Fruit fly (Drosophila melanogaster) whole organism, embryonic: ENCODE data around the gene y.
A peak's percentile ranks its signal among the peaks of the same experiment; 100 is the strongest.

Experiments used
- ATbp ChIP-seq: fragments of 200-800 bp; sonication (Bioruptor generic); optimal IDR thresholded peaks from 2 replicates; lab custom pipeline; 2017; ENCODE audit warnings: missing biosample characterization, mild to moderate bottlenecking, missing genetic modification characterization, missing genetic modification reagents
- Abd-B ChIP-seq: fragments of 200-800 bp; sonication (Bioruptor generic); optimal IDR thresholded peaks from 2 replicates; lab custom pipeline; 2018; ENCODE audit warnings: missing biosample characterization, mild to moderate bottlenecking, missing genetic modification characterization, moderate library complexity
- Blimp-1 ChIP-seq: fragments of 200-800 bp; sonication (Bioruptor generic); optimal IDR thresholded peaks from 3 replicates; lab custom pipeline; 2018; ENCODE audit warnings: missing biosample characterization, missing genetic modification characterization, mild to moderate bottlenecking, moderate library complexity, missing genetic modification reagents
- CG10267 ChIP-seq: fragments of 200-800 bp; sonication (Bioruptor generic); optimal IDR thresholded peaks from 2 replicates; lab custom pipeline; 2018; ENCODE audit warnings: missing biosample characterization, mild to moderate bottlenecking, missing genetic modification characterization, moderate library complexity
- CG12155 ChIP-seq: fragments of 200-800 bp; sonication (Bioruptor generic); optimal IDR thresholded peaks from 3 replicates; lab custom pipeline; 2016; ENCODE audit warnings: missing biosample characterization, missing genetic modification characterization
- CG12391 ChIP-seq: fragments of 200-800 bp; sonication (Bioruptor generic); optimal IDR thresholded peaks from 3 replicates; lab custom pipeline; 2018; ENCODE audit warnings: missing biosample characterization, mild to moderate bottlenecking, missing genetic modification characterization, moderate library complexity
- CG13296 ChIP-seq: fragments of 200-800 bp; sonication (Bioruptor generic); optimal IDR thresholded peaks from 3 replicates; lab custom pipeline; 2018; ENCODE audit warnings: missing biosample characterization, mild to moderate bottlenecking, missing genetic modification characterization
- CG13624 ChIP-seq: fragments of 200-800 bp; sonication (Bioruptor generic); optimal IDR thresholded peaks from 2 replicates; lab custom pipeline; 2016; ENCODE audit warnings: missing biosample characterization, missing genetic modification characterization
- CG14860 ChIP-seq: fragments of 200-800 bp; sonication (Bioruptor generic); IDR thresholded peaks from 3 replicates; pipeline ENCODE4 v1.3.6; 2022; ENCODE audit warnings: missing biosample characterization, missing genetic modification characterization; ENCODE audit not compliant: partially characterized antibody
- CG17186 ChIP-seq: fragments of 200-800 bp; sonication (Bioruptor generic); optimal IDR thresholded peaks from 3 replicates; lab custom pipeline; 2017; ENCODE audit warnings: missing biosample characterization, missing genetic modification reagents, missing genetic modification characterization
- CG17359 ChIP-seq: fragments of 200-800 bp; sonication (Bioruptor generic); optimal IDR thresholded peaks from 3 replicates; lab custom pipeline; 2018; ENCODE audit warnings: missing biosample characterization, mild to moderate bottlenecking, missing genetic modification characterization, moderate library complexity
- CG17361 ChIP-seq: fragments of 200-800 bp; sonication (Bioruptor generic); IDR thresholded peaks from 3 replicates; pipeline ENCODE4 v1.3.6; 2022; ENCODE audit warnings: missing biosample characterization, missing genetic modification characterization
- CG2678 ChIP-seq: fragments of 200-800 bp; sonication (Bioruptor generic); optimal IDR thresholded peaks from 3 replicates; lab custom pipeline; 2019; ENCODE audit warnings: missing biosample characterization, mild to moderate bottlenecking, missing genetic modification characterization, moderate library complexity
- CG30403 ChIP-seq: fragments of 200-800 bp; sonication (Bioruptor generic); optimal IDR thresholded peaks from 3 replicates; lab custom pipeline; 2016; ENCODE audit warnings: missing biosample characterization, missing genetic modification characterization
- CG3281 ChIP-seq: fragments of 200-800 bp; sonication (Bioruptor generic); optimal IDR thresholded peaks from 3 replicates; lab custom pipeline; 2017; ENCODE audit warnings: missing biosample characterization, mild to moderate bottlenecking, missing genetic modification characterization
- CG3838 ChIP-seq: fragments of 200-800 bp; sonication (Bioruptor generic); optimal IDR thresholded peaks from 3 replicates; lab custom pipeline; 2016; ENCODE audit warnings: missing biosample characterization, missing genetic modification characterization
- CG42726 ChIP-seq: fragments of 200-800 bp; sonication (Bioruptor generic); IDR thresholded peaks from 2 replicates; pipeline ENCODE4 v1.3.6; 2022; ENCODE audit warnings: missing biosample characterization, missing genetic modification characterization; ENCODE audit not compliant: partially characterized antibody
- CG7556 ChIP-seq: fragments of 200-800 bp; sonication (Bioruptor generic); optimal IDR thresholded peaks from 2 replicates; lab custom pipeline; 2017; ENCODE audit warnings: missing biosample characterization, mild to moderate bottlenecking, missing genetic modification characterization
- CG8290 ChIP-seq, 3 experiments: fragments of 200-800 bp; sonication (Bioruptor generic); optimal IDR thresholded peaks; 2 replicates each; lab custom pipeline; 2016 to 2019; ENCODE audit warnings: missing biosample characterization in 3 of 3, missing genetic modification characterization in 3 of 3, mild to moderate bottlenecking in 2 of 3, moderate library complexity in 1 of 3
- CG8359 ChIP-seq: fragments of 200-800 bp; sonication (Bioruptor generic); optimal IDR thresholded peaks from 2 replicates; lab custom pipeline; 2017; ENCODE audit warnings: missing biosample characterization, mild to moderate bottlenecking, missing genetic modification characterization, borderline replicate concordance
- CG9727 ChIP-seq: fragments of 200-800 bp; sonication (Bioruptor generic); optimal IDR thresholded peaks from 3 replicates; lab custom pipeline; 2017; ENCODE audit warnings: missing biosample characterization, mild to moderate bottlenecking, missing genetic modification characterization
- CoRest ChIP-seq: fragments of 200-800 bp; sonication (Bioruptor generic); optimal IDR thresholded peaks from 3 replicates; lab custom pipeline; 2018; ENCODE audit warnings: missing biosample characterization, mild to moderate bottlenecking, missing genetic modification characterization, moderate library complexity
- D19A ChIP-seq: fragments of 200-800 bp; optimal IDR thresholded peaks from 3 replicates; lab custom pipeline; 2019; ENCODE audit warnings: missing biosample characterization, mild to moderate bottlenecking, missing genetic modification characterization, moderate library complexity
- Dll ChIP-seq: fragments of 200-800 bp; sonication (Bioruptor generic); IDR thresholded peaks from 4 replicates; pipeline ENCODE4 v1.3.6; 2022; ENCODE audit warnings: missing biosample characterization, missing genetic modification characterization; ENCODE audit not compliant: partially characterized antibody
- Hmr ChIP-seq: fragments of 200-800 bp; sonication (Bioruptor generic); optimal IDR thresholded peaks from 3 replicates; lab custom pipeline; 2017; ENCODE audit warnings: mild to moderate bottlenecking, missing biosample characterization, missing genetic modification reagents, missing genetic modification characterization
- Hr51 ChIP-seq, 2 experiments: fragments of 200-800 bp; sonication (Bioruptor generic); optimal IDR thresholded peaks; 2 replicates in 1 of 2; 3 replicates in 1 of 2; lab custom pipeline; 2016 to 2018; ENCODE audit warnings: missing biosample characterization in 2 of 2, missing genetic modification characterization in 2 of 2, mild to moderate bottlenecking in 1 of 2, moderate library complexity in 1 of 2
- Meics ChIP-seq: fragments of 200-800 bp; sonication (Bioruptor generic); optimal IDR thresholded peaks from 2 replicates; lab custom pipeline; 2017; ENCODE audit warnings: missing biosample characterization, mild to moderate bottlenecking, missing genetic modification characterization
- Mes4 ChIP-seq: fragments of 200-800 bp; sonication (Bioruptor generic); optimal IDR thresholded peaks from 2 replicates; lab custom pipeline; 2016; ENCODE audit warnings: missing biosample characterization, missing genetic modification characterization
- NC2α ChIP-seq: fragments of 200-800 bp; sonication (Bioruptor generic); optimal IDR thresholded peaks from 2 replicates; lab custom pipeline; 2016; ENCODE audit warnings: missing biosample characterization, missing genetic modification characterization
- Sox102F ChIP-seq: fragments of 200-800 bp; sonication (Bioruptor generic); optimal IDR thresholded peaks from 2 replicates; lab custom pipeline; 2018; ENCODE audit warnings: missing biosample characterization, mild to moderate bottlenecking, missing genetic modification characterization, moderate library complexity
- Trl ChIP-seq, 3 experiments: fragments of >200 bp in 2 of 3; fragments of 200-800 bp in 1 of 3; sonication (Bioruptor generic) in 1 of 3; optimal IDR thresholded peaks; 2 replicates in 1 of 3; 3 replicates in 2 of 3; lab custom pipeline; 2016 to 2017; ENCODE audit warnings: missing biosample characterization in 1 of 3, missing genetic modification characterization in 1 of 3
- Xbp1 ChIP-seq: fragments of 200-800 bp; sonication (Bioruptor generic); optimal IDR thresholded peaks from 3 replicates; lab custom pipeline; 2016; ENCODE audit warnings: missing biosample characterization, mild to moderate bottlenecking, missing genetic modification characterization
- dpn ChIP-seq, 2 experiments: fragments of 200-800 bp; sonication (Bioruptor generic); optimal IDR thresholded peaks; 3 replicates each; lab custom pipeline; 2016; ENCODE audit warnings: missing biosample characterization in 2 of 2, missing genetic modification characterization in 2 of 2
- grau ChIP-seq: fragments of 200-800 bp; optimal IDR thresholded peaks from 3 replicates; lab custom pipeline; 2019; ENCODE audit warnings: missing biosample characterization, mild to moderate bottlenecking, missing genetic modification characterization, moderate library complexity
- ind ChIP-seq: fragments of 200-800 bp; sonication (Bioruptor generic); optimal IDR thresholded peaks from 3 replicates; lab custom pipeline; 2016; ENCODE audit warnings: missing biosample characterization, missing genetic modification characterization
- nerfin-1 ChIP-seq: fragments of 200-800 bp; sonication (Bioruptor generic); optimal IDR thresholded peaks from 3 replicates; lab custom pipeline; 2019; ENCODE audit warnings: missing biosample characterization, mild to moderate bottlenecking, missing genetic modification characterization, moderate library complexity
- nmo ChIP-seq: fragments of 200-800 bp; sonication (Bioruptor generic); optimal IDR thresholded peaks from 2 replicates; lab custom pipeline; 2018; ENCODE audit warnings: missing biosample characterization, mild to moderate bottlenecking, missing genetic modification characterization, moderate library complexity
- nom ChIP-seq: fragments of 200-800 bp; sonication (Bioruptor generic); optimal IDR thresholded peaks from 2 replicates; lab custom pipeline; 2017; ENCODE audit warnings: missing biosample characterization, missing genetic modification characterization, mild to moderate bottlenecking, moderate library complexity, missing genetic modification reagents
- pan ChIP-seq, 4 experiments: fragments of >200 bp in 3 of 4; fragments of 200-800 bp in 1 of 4; sonication (Bioruptor generic) in 1 of 4; optimal IDR thresholded peaks in 3 of 4; IDR thresholded peaks in 1 of 4; 2 replicates each; pipeline versions ENCODE4 v1.3.6 to Lab custom; 2017 to 2022; ENCODE audit warnings: missing biosample characterization in 2 of 4, missing genetic modification characterization in 2 of 4, mixed read lengths in 1 of 4
- pros ChIP-seq: fragments of 200-800 bp; sonication (Bioruptor generic); optimal IDR thresholded peaks from 3 replicates; lab custom pipeline; 2019; ENCODE audit warnings: missing biosample characterization, mild to moderate bottlenecking, missing genetic modification characterization, moderate library complexity
- sc ChIP-seq, 3 experiments: fragments of >200 bp in 2 of 3; fragments of 200-800 bp in 1 of 3; sonication (Bioruptor generic) in 1 of 3; optimal IDR thresholded peaks; 2 replicates in 2 of 3; 3 replicates in 1 of 3; lab custom pipeline; 2017; ENCODE audit warnings: mild to moderate bottlenecking in 1 of 3, missing biosample characterization in 1 of 3, missing genetic modification characterization in 1 of 3, missing genetic modification reagents in 1 of 3
- schlank ChIP-seq: fragments of 200-800 bp; sonication (Bioruptor generic); optimal IDR thresholded peaks from 2 replicates; lab custom pipeline; 2018; ENCODE audit warnings: missing biosample characterization, mild to moderate bottlenecking, missing genetic modification characterization
- sens ChIP-seq: fragments of 200-800 bp; sonication (Bioruptor generic); peaks from one replicate; lab custom pipeline; 2016; ENCODE audit warnings: missing biosample characterization, missing genetic modification characterization
- unpg ChIP-seq: fragments of 200-800 bp; sonication (Bioruptor generic); optimal IDR thresholded peaks from 3 replicates; lab custom pipeline; 2018; ENCODE audit warnings: missing biosample characterization, mild to moderate bottlenecking, missing genetic modification characterization, moderate library complexity
- vvl ChIP-seq: fragments of 200-800 bp; sonication (Bioruptor generic); IDR thresholded peaks from 2 replicates; pipeline ENCODE4 v1.3.6; 2022; ENCODE audit warnings: missing biosample characterization, missing genetic modification characterization

The y gene

dm6 chrX:334624-335292 is 21.6 kb upstream of the y start (continued):
- peak; percentile 0 for TF ChIP-seq Hmr (GFP tag; lab: Kevin White, UChicago)
- peak; percentile 34 for TF ChIP-seq Abd-B (GFP tag; lab: Kevin White, UChicago)
- no peak for TF ChIP-seq schlank (tag; lab: Kevin White, UChicago)
- peak; percentile 45 for TF ChIP-seq CG17359 (tag; lab: Kevin White, UChicago)
- TF ChIP-seq CG13624 (GFP tag; lab: Kevin White, UChicago): peak; percentile 18
- TF ChIP-seq CG30403 (GFP tag; lab: Kevin White, UChicago): peak; percentile 43
- peak; percentile 10 for TF ChIP-seq CG9727
- TF ChIP-seq Dll (GFP tag; lab: Robert Waterston, UW): 0 out of 4 replicates have a peak, but pooled peaks have one; percentile 18
- TF ChIP-seq vvl (GFP tag; lab: Robert Waterston, UW): peak; percentile 45; the same call in 1 of the 2 replicates
- peak; percentile 39 for TF ChIP-seq Xbp1 (GFP tag; lab: Kevin White, UChicago)
- TF ChIP-seq CG42726 (GFP tag; lab: Robert Waterston, UW): peak; percentile 52; the same call in 1 of the 2 replicates
- peak; percentile 43 for TF ChIP-seq D19A (tag; lab: Kevin White, UChicago)
- TF ChIP-seq CG2678 (tag; lab: Kevin White, UChicago): peak; percentile 58
- TF ChIP-seq CG17186 (GFP tag; lab: Kevin White, UChicago): no peak
- TF ChIP-seq ATbp (GFP tag; lab: Kevin White, UChicago): peak; percentile 55
- no peak for TF ChIP-seq NC2α (GFP tag; lab: Kevin White, UChicago)
- TF ChIP-seq CG3281: peak; percentile 10
- peak; percentile 27 for TF ChIP-seq CG10267
- no peak for TF ChIP-seq pan (optimal IDR thresholded peaks at IDR 0.05; lab: Kevin White, UChicago)
- peak in 1 of 2 experiments; percentile 30 for TF ChIP-seq pan (GFP tag; optimal IDR thresholded peaks at IDR 0.05 in 1 of 2, IDR thresholded peaks at IDR 0.05 in 1 of 2)
- TF ChIP-seq dpn (GFP tag; optimal IDR thresholded peaks at IDR 0.05; lab: Kevin White, UChicago): peak in 1 of 2 experiments; percentile 5
- no peak for TF ChIP-seq sc (optimal IDR thresholded peaks at IDR 0.05; lab: Kevin White, UChicago)
- TF ChIP-seq sc (GFP tag; optimal IDR thresholded peaks at IDR 0.05; lab: Kevin White, UChicago): peak; percentile 67
- TF ChIP-seq CG12391 (tag; lab: Kevin White, UChicago): peak; percentile 40
- TF ChIP-seq CG13296 (GFP tag; lab: Kevin White, UChicago): no peak
- TF ChIP-seq Meics (GFP tag; lab: Kevin White, UChicago): peak; percentile 35
- no peak for TF ChIP-seq ind (GFP tag; lab: Kevin White, UChicago)
- peak; percentile 59; the same call in 2 of the 3 replicates for TF ChIP-seq CG14860 (GFP tag; lab: Robert Waterston, UW)
- peak; percentile 40 for TF ChIP-seq grau (tag; lab: Kevin White, UChicago)
- TF ChIP-seq CG8359: peak; percentile 97
- TF ChIP-seq Blimp-1 (GFP tag; lab: Kevin White, UChicago): peak; percentile 42
- TF ChIP-seq unpg: peak; percentile 46
- TF ChIP-seq sens (GFP tag; lab: Kevin White, UChicago): peak; percentile 73
- no peak for TF ChIP-seq CG3838 (GFP tag; lab: Kevin White, UChicago)
- TF ChIP-seq Hr51 (GFP tag; optimal IDR thresholded peaks at IDR 0.05; lab: Kevin White, UChicago): peak in 1 of 2 experiments; percentile 66
- TF ChIP-seq Trl (optimal IDR thresholded peaks at IDR 0.05; lab: Kevin White, UChicago): peak; percentile 30 to 50
- TF ChIP-seq Trl (GFP tag; optimal IDR thresholded peaks at IDR 0.05; lab: Kevin White, UChicago): no peak
- peak; percentile 64 for TF ChIP-seq Sox102F
- peak; percentile 2 for TF ChIP-seq CG12155 (GFP tag; lab: Kevin White, UChicago)
- no peak for TF ChIP-seq pros
- TF ChIP-seq nom (GFP tag; lab: Kevin White, UChicago): peak; percentile 17
- no peak for TF ChIP-seq Mes4 (GFP tag; lab: Kevin White, UChicago)
- peak; percentile 29; the same call in 1 of the 3 replicates for TF ChIP-seq CG17361
- peak; percentile 37 for TF ChIP-seq nmo (GFP tag; lab: Kevin White, UChicago)
- TF ChIP-seq nerfin-1 (tag; lab: Kevin White, UChicago): peak; percentile 13
- peak; percentile 56 for TF ChIP-seq CG7556
- TF ChIP-seq CoRest (tag; lab: Kevin White, UChicago): peak; percentile 41
- TF ChIP-seq CG8290 (GFP tag; optimal IDR thresholded peaks at IDR 0.05; lab: Kevin White, UChicago): no peak
- peak in 1 of 2 experiments; percentile 30 for TF ChIP-seq CG8290 (tag; optimal IDR thresholded peaks at IDR 0.05; lab: Kevin White, UChicago)
